Fruit fly (Drosophila melanogaster) whole organism, embryonic: Measurements from ENCODE around the gene CG17549.

Experiments
- ATbp ChIP-seq: fragments of 200-800 bp; sonication (Bioruptor generic); optimal IDR thresholded peaks from 2 replicates; lab custom pipeline; 2017; ENCODE audit warnings: missing biosample characterization, mild to moderate bottlenecking, missing genetic modification characterization, missing genetic modification reagents
- Abd-B ChIP-seq: fragments of 200-800 bp; sonication (Bioruptor generic); optimal IDR thresholded peaks from 2 replicates; lab custom pipeline; 2018; ENCODE audit warnings: missing biosample characterization, mild to moderate bottlenecking, missing genetic modification characterization, moderate library complexity
- CG11247 ChIP-seq: fragments of 200-800 bp; sonication (Bioruptor generic); IDR thresholded peaks from 2 replicates; pipeline ENCODE4 v1.3.6; 2022; ENCODE audit warnings: missing biosample characterization, missing genetic modification characterization
- CG12104 ChIP-seq: fragments of 200-800 bp; sonication (Bioruptor generic); optimal IDR thresholded peaks from 3 replicates; lab custom pipeline; 2016; ENCODE audit warnings: missing biosample characterization, missing genetic modification characterization
- CG1233 ChIP-seq: fragments of 200-800 bp; sonication (Bioruptor generic); optimal IDR thresholded peaks from 4 replicates; lab custom pipeline; 2018; ENCODE audit warnings: missing biosample characterization, mild to moderate bottlenecking, missing genetic modification characterization
- CG15073 ChIP-seq: fragments of 200-800 bp; sonication (Bioruptor generic); optimal IDR thresholded peaks from 2 replicates; lab custom pipeline; 2016; ENCODE audit warnings: missing biosample characterization, missing genetic modification characterization
- CG1529 ChIP-seq: fragments of 200-800 bp; sonication (Bioruptor generic); optimal IDR thresholded peaks from 3 replicates; lab custom pipeline; 2018; ENCODE audit warnings: missing biosample characterization, missing genetic modification characterization
- CG15696 ChIP-seq: fragments of 200-800 bp; sonication (Bioruptor generic); optimal IDR thresholded peaks from 2 replicates; lab custom pipeline; 2019; ENCODE audit warnings: missing biosample characterization, mild to moderate bottlenecking, missing genetic modification characterization, moderate library complexity
- CG1792 ChIP-seq: fragments of 200-800 bp; sonication (Bioruptor generic); optimal IDR thresholded peaks from 2 replicates; lab custom pipeline; 2016; ENCODE audit warnings: missing biosample characterization, missing genetic modification characterization
- CG18011 ChIP-seq: fragments of 200-800 bp; sonication (Bioruptor generic); optimal IDR thresholded peaks from 2 replicates; lab custom pipeline; 2017; ENCODE audit warnings: missing biosample characterization, missing genetic modification characterization, mild to moderate bottlenecking, moderate library complexity, missing genotype
- CG2116 ChIP-seq: fragments of 200-800 bp; sonication (Bioruptor generic); optimal IDR thresholded peaks from 3 replicates; lab custom pipeline; 2018; ENCODE audit warnings: missing biosample characterization, mild to moderate bottlenecking, missing genetic modification characterization
- CG2120 ChIP-seq: fragments of 200-800 bp; sonication (Bioruptor generic); optimal IDR thresholded peaks from 3 replicates; lab custom pipeline; 2016; ENCODE audit warnings: missing biosample characterization, missing genetic modification characterization
- CG30403 ChIP-seq: fragments of 200-800 bp; sonication (Bioruptor generic); optimal IDR thresholded peaks from 3 replicates; lab custom pipeline; 2016; ENCODE audit warnings: missing biosample characterization, missing genetic modification characterization
- CG3281 ChIP-seq: fragments of 200-800 bp; sonication (Bioruptor generic); optimal IDR thresholded peaks from 3 replicates; lab custom pipeline; 2017; ENCODE audit warnings: missing biosample characterization, mild to moderate bottlenecking, missing genetic modification characterization
- CG34376 ChIP-seq: fragments of 200-800 bp; sonication (Bioruptor generic); optimal IDR thresholded peaks from 2 replicates; lab custom pipeline; 2018; ENCODE audit warnings: missing biosample characterization, mild to moderate bottlenecking, missing genetic modification characterization
- CG5180 ChIP-seq: fragments of 200-800 bp; sonication (Bioruptor generic); optimal IDR thresholded peaks from 3 replicates; lab custom pipeline; 2017; ENCODE audit warnings: missing biosample characterization, missing genetic modification characterization, mild to moderate bottlenecking, moderate library complexity, missing genetic modification reagents
- CG6654 ChIP-seq: fragments of 200-800 bp; sonication (Bioruptor generic); optimal IDR thresholded peaks from 2 replicates; lab custom pipeline; 2017; ENCODE audit warnings: missing biosample characterization, mild to moderate bottlenecking, missing genetic modification characterization
- CG7745 ChIP-seq: fragments of 200-800 bp; sonication (Bioruptor generic); optimal IDR thresholded peaks from 2 replicates; lab custom pipeline; 2018; ENCODE audit warnings: missing biosample characterization, mild to moderate bottlenecking, missing genetic modification characterization, moderate library complexity
- CG7928 ChIP-seq: fragments of 200-800 bp; sonication (Bioruptor generic); optimal IDR thresholded peaks from 2 replicates; lab custom pipeline; 2017; ENCODE audit warnings: missing biosample characterization, mild to moderate bottlenecking, missing genetic modification characterization
- CG9797 ChIP-seq: fragments of 200-800 bp; sonication (Bioruptor generic); optimal IDR thresholded peaks from 3 replicates; lab custom pipeline; 2018; ENCODE audit warnings: missing biosample characterization, mild to moderate bottlenecking, missing genetic modification characterization
- CHES-1-like ChIP-seq: fragments of 200-800 bp; sonication (Bioruptor generic); optimal IDR thresholded peaks from 2 replicates; lab custom pipeline; 2016; ENCODE audit warnings: missing biosample characterization, missing genetic modification characterization
- Dll ChIP-seq: fragments of 200-800 bp; sonication (Bioruptor generic); IDR thresholded peaks from 4 replicates; pipeline ENCODE4 v1.3.6; 2022; ENCODE audit warnings: missing biosample characterization, missing genetic modification characterization; ENCODE audit not compliant: partially characterized antibody
- H15 ChIP-seq: fragments of 200-800 bp; sonication (Bioruptor generic); IDR thresholded peaks from 3 replicates; pipeline ENCODE4 v1.3.6; 2022; ENCODE audit warnings: missing biosample characterization, missing genetic modification characterization
- HLH3B ChIP-seq: fragments of 200-800 bp; sonication (Bioruptor generic); IDR thresholded peaks from 2 replicates; pipeline ENCODE4 v1.3.6; 2022; ENCODE audit warnings: missing biosample characterization, missing genetic modification characterization
- HLH54F ChIP-seq: fragments of 200-800 bp; sonication (Bioruptor generic); optimal IDR thresholded peaks from 3 replicates; lab custom pipeline; 2016; ENCODE audit warnings: missing biosample characterization, missing genetic modification characterization
- HmgZ ChIP-seq: fragments of 200-800 bp; sonication (Bioruptor generic); optimal IDR thresholded peaks from 2 replicates; lab custom pipeline; 2018; ENCODE audit warnings: missing biosample characterization, mild to moderate bottlenecking, missing genetic modification characterization
- Ptx1 ChIP-seq: fragments of 200-800 bp; sonication (Bioruptor generic); IDR thresholded peaks from 2 replicates; pipeline ENCODE4 v1.3.6; 2022; ENCODE audit warnings: missing biosample characterization, missing genetic modification characterization
- Scr ChIP-seq: fragments of 200-800 bp; sonication (Bioruptor generic); IDR thresholded peaks from 2 replicates; pipeline ENCODE4 v1.3.6; 2022; ENCODE audit warnings: missing biosample characterization, missing genetic modification characterization; ENCODE audit not compliant: partially characterized antibody
- Six4 ChIP-seq: fragments of 200-800 bp; sonication (Bioruptor generic); optimal IDR thresholded peaks from 2 replicates; lab custom pipeline; 2016; ENCODE audit warnings: missing biosample characterization, missing genetic modification characterization
- Sox100B ChIP-seq: fragments of 200-800 bp; sonication (Bioruptor generic); optimal IDR thresholded peaks from 3 replicates; lab custom pipeline; 2018; ENCODE audit warnings: missing biosample characterization, mild to moderate bottlenecking, missing genetic modification characterization
- Sox102F ChIP-seq: fragments of 200-800 bp; sonication (Bioruptor generic); optimal IDR thresholded peaks from 2 replicates; lab custom pipeline; 2018; ENCODE audit warnings: missing biosample characterization, mild to moderate bottlenecking, missing genetic modification characterization, moderate library complexity
- Tbp ChIP-seq: fragments of >200 bp; optimal IDR thresholded peaks from 2 replicates; lab custom pipeline; 2018; ENCODE audit warnings: missing biosample characterization, missing genetic modification characterization
- al ChIP-seq: fragments of 200-800 bp; sonication (Bioruptor generic); IDR thresholded peaks from 2 replicates; pipeline ENCODE4 v1.3.6; 2022; ENCODE audit warnings: missing biosample characterization, missing genetic modification characterization
- ato ChIP-seq: fragments of 200-800 bp; sonication (Bioruptor generic); IDR thresholded peaks from 2 replicates; pipeline ENCODE4 v1.3.6; 2022; ENCODE audit warnings: missing biosample characterization, missing genetic modification characterization; ENCODE audit not compliant: partially characterized antibody
- bigmax ChIP-seq: fragments of 200-800 bp; sonication (Bioruptor generic); optimal IDR thresholded peaks from 2 replicates; lab custom pipeline; 2018; ENCODE audit warnings: missing biosample characterization, mild to moderate bottlenecking, missing genetic modification characterization
- bsh ChIP-seq, 2 experiments: fragments of 200-800 bp; sonication (Bioruptor generic); optimal IDR thresholded peaks; 2 replicates each; lab custom pipeline; 2017 to 2018; ENCODE audit warnings: mild to moderate bottlenecking in 2 of 2, missing biosample characterization in 2 of 2, missing genetic modification characterization in 2 of 2, moderate library complexity in 1 of 2
- da ChIP-seq: fragments of 200-800 bp; sonication (Bioruptor generic); optimal IDR thresholded peaks from 2 replicates; lab custom pipeline; 2016; ENCODE audit warnings: missing biosample characterization, missing genetic modification characterization
- dpn ChIP-seq, 2 experiments: fragments of 200-800 bp; sonication (Bioruptor generic); optimal IDR thresholded peaks; 3 replicates each; lab custom pipeline; 2016; ENCODE audit warnings: missing biosample characterization in 2 of 2, missing genetic modification characterization in 2 of 2
- dysf ChIP-seq: fragments of 200-800 bp; sonication (Bioruptor generic); IDR thresholded peaks from 3 replicates; pipeline ENCODE4 v1.3.6; 2022; ENCODE audit warnings: missing biosample characterization, missing genetic modification characterization
- eve ChIP-seq, 2 experiments: fragments of >200 bp; optimal IDR thresholded peaks; 2 replicates each; lab custom pipeline; 2017; ENCODE audit warnings: missing biosample characterization in 2 of 2, missing genetic modification characterization in 2 of 2
- eyg ChIP-seq: fragments of 200-800 bp; sonication (Bioruptor generic); optimal IDR thresholded peaks from 3 replicates; lab custom pipeline; 2016; ENCODE audit warnings: missing biosample characterization, missing genetic modification characterization
- gcm2 ChIP-seq: fragments of 200-800 bp; sonication (Bioruptor generic); optimal IDR thresholded peaks from 2 replicates; lab custom pipeline; 2016; ENCODE audit warnings: missing biosample characterization, missing genetic modification characterization
- gt ChIP-seq: fragments of 200-800 bp; sonication (Bioruptor generic); IDR thresholded peaks from 2 replicates; pipeline ENCODE4 v1.3.6; 2022; ENCODE audit warnings: missing biosample characterization, missing genetic modification characterization
- jing ChIP-seq: fragments of 200-800 bp; sonication (Bioruptor generic); optimal IDR thresholded peaks from 2 replicates; lab custom pipeline; 2018; ENCODE audit warnings: missing biosample characterization, mild to moderate bottlenecking, missing genetic modification characterization
- p53 ChIP-seq: fragments of 200-800 bp; sonication (Bioruptor generic); optimal IDR thresholded peaks from 2 replicates; lab custom pipeline; 2016; ENCODE audit warnings: missing biosample characterization, missing genetic modification characterization
- salm ChIP-seq: fragments of 200-800 bp; sonication (Bioruptor generic); optimal IDR thresholded peaks from 2 replicates; lab custom pipeline; 2018; ENCODE audit warnings: missing biosample characterization, mild to moderate bottlenecking, missing genetic modification characterization
- shn ChIP-seq: fragments of 200-800 bp; sonication (Bioruptor generic); optimal IDR thresholded peaks from 3 replicates; lab custom pipeline; 2016; ENCODE audit warnings: missing biosample characterization, missing genetic modification characterization
- sna ChIP-seq: fragments of 200-800 bp; sonication (Bioruptor generic); IDR thresholded peaks from 2 replicates; pipeline ENCODE4 v1.3.6; 2022; ENCODE audit warnings: missing biosample characterization, missing genetic modification characterization; ENCODE audit not compliant: partially characterized antibody
- tll ChIP-seq, 2 experiments: fragments of 200-800 bp in 1 of 2; fragments of >200 bp in 1 of 2; sonication (Bioruptor generic) in 1 of 2; optimal IDR thresholded peaks; 2 replicates each; lab custom pipeline; 2017 to 2019; ENCODE audit warnings: missing biosample characterization in 2 of 2, missing genetic modification characterization in 2 of 2, mild to moderate bottlenecking in 1 of 2, moderate library complexity in 1 of 2
- tna ChIP-seq: fragments of 200-800 bp; sonication (Bioruptor generic); IDR thresholded peaks from 2 replicates; pipeline ENCODE4 v1.3.6; 2022; ENCODE audit warnings: missing biosample characterization, missing genetic modification characterization; ENCODE audit not compliant: partially characterized antibody
- wek ChIP-seq: fragments of 200-800 bp; sonication (Bioruptor generic); optimal IDR thresholded peaks from 3 replicates; lab custom pipeline; 2018; ENCODE audit warnings: missing biosample characterization, mild to moderate bottlenecking, missing genetic modification characterization, moderate library complexity

The CG17549 gene

DNA sequence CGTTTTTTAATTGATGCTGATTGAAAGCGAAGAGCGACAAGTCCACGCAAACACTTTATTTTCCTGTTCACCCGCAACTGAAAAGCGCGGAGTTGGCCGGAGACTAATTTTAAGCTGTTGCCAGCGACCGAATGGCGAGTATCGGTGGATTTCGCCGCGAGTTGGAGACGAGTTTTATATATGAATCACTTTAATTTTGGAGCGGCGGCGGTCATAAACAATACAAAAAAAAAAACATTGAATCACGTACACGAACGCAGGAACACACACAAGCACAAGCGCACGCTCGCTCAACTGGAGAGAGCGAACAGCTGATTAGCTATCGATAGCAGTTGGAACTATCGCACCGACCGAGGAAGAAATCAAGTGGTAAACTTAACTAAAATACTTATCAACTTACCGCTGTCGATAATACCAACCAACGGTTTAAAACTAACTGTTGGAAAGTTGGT is 36.5 kb upstream of the CG17549 start, which contains the start of gene Pax (continued):
- TF ChIP-seq Tbp, result no peak
- no peak for TF ChIP-seq gt (GFP tag; lab: Robert Waterston, UW)
- no peak for TF ChIP-seq CG18011 (GFP tag; lab: Kevin White, UChicago)
- TF ChIP-seq salm (tag; lab: Kevin White, UChicago), result no peak
- TF ChIP-seq CG1792 (GFP tag; lab: Kevin White, UChicago), result no peak
- no peak for TF ChIP-seq CG15696 (tag; lab: Kevin White, UChicago)
- TF ChIP-seq CHES-1-like (GFP tag; lab: Kevin White, UChicago), result no peak
- no peak for TF ChIP-seq CG1529 (GFP tag; lab: Kevin White, UChicago)
- TF ChIP-seq tll (GFP tag; optimal IDR thresholded peaks at IDR 0.05; lab: Kevin White, UChicago), result no peak
- peak; percentile 68 for TF ChIP-seq CG34376 (GFP tag; lab: Kevin White, UChicago)
- TF ChIP-seq CG7745, result no peak
- no peak for TF ChIP-seq Sox102F (GFP tag; lab: Kevin White, UChicago)
- no peak for TF ChIP-seq da
- TF ChIP-seq p53 (GFP tag; lab: Kevin White, UChicago), result no peak
- no peak for TF ChIP-seq CG30403 (GFP tag; lab: Kevin White, UChicago)
- TF ChIP-seq ATbp (GFP tag; lab: Kevin White, UChicago), result no peak
- no peak for TF ChIP-seq al (GFP tag; lab: Robert Waterston, UW)
- TF ChIP-seq H15 (GFP tag; lab: Robert Waterston, UW), result no peak
- TF ChIP-seq CG6654 (GFP tag; lab: Kevin White, UChicago), result no peak
- peak; percentile 92 for TF ChIP-seq ato (GFP tag; lab: Robert Waterston, UW)
- TF ChIP-seq tna (GFP tag; lab: Robert Waterston, UW), result peak; percentile 88
- TF ChIP-seq CG15073, result no peak
- TF ChIP-seq CG1233 (GFP tag; lab: Kevin White, UChicago), result no peak
- no peak for TF ChIP-seq eyg (GFP tag; lab: Kevin White, UChicago)
- no peak for TF ChIP-seq CG7928 (GFP tag; lab: Kevin White, UChicago)
- no peak for TF ChIP-seq dysf
- no peak for TF ChIP-seq wek
- TF ChIP-seq CG2120 (GFP tag; lab: Kevin White, UChicago), result no peak
- no peak for TF ChIP-seq CG12104 (GFP tag; lab: Kevin White, UChicago)
- TF ChIP-seq gcm2, result no peak
- no peak for TF ChIP-seq Six4 (GFP tag; lab: Kevin White, UChicago)
- peak; percentile 41 for TF ChIP-seq CG9797 (GFP tag; lab: Kevin White, UChicago)
- TF ChIP-seq bsh (GFP tag; optimal IDR thresholded peaks at IDR 0.05; lab: Kevin White, UChicago), result no peak
- TF ChIP-seq HmgZ, result peak; percentile 44
- TF ChIP-seq HLH3B (GFP tag; lab: Robert Waterston, UW), result no peak
- TF ChIP-seq Sox100B, result no peak
- no peak for TF ChIP-seq bigmax (GFP tag; lab: Kevin White, UChicago)
- no peak for TF ChIP-seq eve (GFP tag; optimal IDR thresholded peaks at IDR 0.05; lab: Kevin White, UChicago)
- no peak for TF ChIP-seq jing
- no peak for TF ChIP-seq CG3281 (GFP tag; lab: Kevin White, UChicago)
- TF ChIP-seq Ptx1 (GFP tag; lab: Robert Waterston, UW), result no peak
- no peak for TF ChIP-seq CG11247 (GFP tag; lab: Robert Waterston, UW)
- no peak for TF ChIP-seq HLH54F (GFP tag; lab: Kevin White, UChicago)
- no peak for TF ChIP-seq dpn (GFP tag; optimal IDR thresholded peaks at IDR 0.05; lab: Kevin White, UChicago)
- TF ChIP-seq sna (GFP tag; lab: Robert Waterston, UW), result peak; percentile 92
- no peak for TF ChIP-seq shn (GFP tag; lab: Kevin White, UChicago)
- TF ChIP-seq CG5180 (GFP tag; lab: Kevin White, UChicago), result no peak
- no peak for TF ChIP-seq Abd-B (GFP tag; lab: Kevin White, UChicago)
- TF ChIP-seq Dll, result peak; percentile 99
- TF ChIP-seq CG2116 (GFP tag; lab: Kevin White, UChicago), result peak; percentile 66
- peak; percentile 97 for TF ChIP-seq Scr (GFP tag; lab: Robert Waterston, UW)
